Worm (Caenorhabditis elegans): ENCODE data around the gene E01G4.5.

DNA sequence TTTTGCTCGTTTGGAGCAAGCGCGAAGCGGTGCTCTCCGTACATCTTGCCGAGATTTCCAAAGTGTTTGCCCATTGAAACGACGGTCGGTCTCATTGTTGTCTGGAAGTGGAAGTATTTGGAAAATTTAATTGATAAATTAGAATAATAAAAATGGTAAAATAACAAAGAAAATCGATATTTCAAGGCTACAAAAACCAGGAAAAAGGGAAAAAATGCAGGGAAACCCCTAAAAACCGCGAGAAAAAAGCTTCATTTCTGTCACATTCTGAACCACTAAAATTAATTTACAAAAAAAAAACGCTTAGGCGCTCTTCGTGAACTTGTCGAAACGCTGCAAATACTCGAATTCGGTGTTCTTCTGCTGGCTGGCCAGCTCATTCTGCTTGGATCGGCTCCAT lies 20.7 kb downstream of the E01G4.5 start, which contains the start of gene F45H10.2:
- TF ChIP-seq saeg-2 (GFP tag; IDR thresholded peaks at IDR 0.05) (no peak), ama-1 (optimal IDR thresholded peaks at IDR 0.05) (no peak), fos-1 (tag; optimal IDR thresholded peaks at IDR 0.05) (no peak), unc-39 (tag; optimal IDR thresholded peaks at IDR 0.05) (no peak), egl-27 (tag; optimal IDR thresholded peaks at IDR 0.05) (no peak), mdt-29 (GFP tag; IDR thresholded peaks at IDR 0.05) (no peak), ces-1 (GFP tag; optimal IDR thresholded peaks at IDR 0.05) (no peak), dpl-1 (GFP tag; optimal IDR thresholded peaks at IDR 0.05) (no peak), lin-15B (tag; optimal IDR thresholded peaks at IDR 0.05) (no peak), lin-39 (tag; optimal IDR thresholded peaks at IDR 0.05) (no peak), aly-2 (tag; optimal IDR thresholded peaks at IDR 0.05) (no peak), daf-19 (GFP tag; conservative IDR thresholded peaks at IDR 0.05) (no peak), attf-4 (tag; optimal IDR thresholded peaks at IDR 0.05) (no peak), F49E8.2 (tag; optimal IDR thresholded peaks at IDR 0.05; ENCODE audit: borderline replicate concordance) (no peak)
